Fruit fly (Drosophila melanogaster) whole organism, prepupa: ENCODE results near the gene CG4970.

Experiments used
- Blimp-1 ChIP-seq: fragments of 200-800 bp; sonication (Bioruptor generic); optimal IDR thresholded peaks from 3 replicates; lab custom pipeline; 2017; ENCODE audit warnings: missing biosample characterization, missing genetic modification characterization, mild to moderate bottlenecking, moderate library complexity, missing genetic modification reagents
- CG10631 ChIP-seq: fragments of 200-800 bp; sonication (Bioruptor generic); optimal IDR thresholded peaks from 2 replicates; lab custom pipeline; 2016; ENCODE audit warnings: missing biosample characterization, missing genetic modification characterization
- CG10669 ChIP-seq: fragments of 200-800 bp; sonication (Bioruptor generic); optimal IDR thresholded peaks from 3 replicates; lab custom pipeline; 2018; ENCODE audit warnings: missing biosample characterization, mild to moderate bottlenecking, missing genetic modification characterization, moderate library complexity
- CG11294 ChIP-seq: fragments of 200-800 bp; sonication (Bioruptor generic); IDR thresholded peaks from 2 replicates; pipeline ENCODE4 v1.3.6; 2022; ENCODE audit warnings: missing biosample characterization, missing genetic modification characterization
- CG11762 ChIP-seq: fragments of 200-800 bp; sonication (Bioruptor generic); optimal IDR thresholded peaks from 3 replicates; lab custom pipeline; 2016; ENCODE audit warnings: missing biosample characterization, missing genetic modification characterization; ENCODE audit not compliant: insufficient read depth
- CG11902 ChIP-seq: fragments of 200-800 bp; sonication (Bioruptor generic); optimal IDR thresholded peaks from 3 replicates; lab custom pipeline; 2016; ENCODE audit warnings: missing biosample characterization, missing genetic modification characterization
- CG15336 ChIP-seq: fragments of 200-800 bp; sonication (Bioruptor generic); IDR thresholded peaks from 2 replicates; pipeline ENCODE4 v1.3.6; 2022; ENCODE audit warnings: missing biosample characterization, missing genetic modification characterization
- CG16779 ChIP-seq: fragments of 200-800 bp; sonication (Bioruptor generic); optimal IDR thresholded peaks from 3 replicates; lab custom pipeline; 2017; ENCODE audit warnings: missing biosample characterization, mild to moderate bottlenecking, missing genetic modification characterization
- CG31627 ChIP-seq: fragments of 200-800 bp; sonication (Bioruptor generic); optimal IDR thresholded peaks from 3 replicates; lab custom pipeline; 2016; ENCODE audit warnings: missing biosample characterization, missing genetic modification characterization
- CG34406 ChIP-seq: fragments of 200-800 bp; sonication (Bioruptor generic); optimal IDR thresholded peaks from 3 replicates; lab custom pipeline; 2016; ENCODE audit warnings: missing biosample characterization, missing genetic modification characterization
- CG3919 ChIP-seq: fragments of 200-800 bp; sonication (Bioruptor generic); optimal IDR thresholded peaks from 3 replicates; lab custom pipeline; 2016; ENCODE audit warnings: missing biosample characterization, missing genetic modification characterization
- CG4318 ChIP-seq: fragments of 200-800 bp; sonication (Bioruptor generic); optimal IDR thresholded peaks from 3 replicates; lab custom pipeline; 2017; ENCODE audit warnings: missing biosample characterization, mild to moderate bottlenecking, missing genetic modification characterization
- CG6163 ChIP-seq: fragments of 200-800 bp; sonication (Bioruptor generic); IDR thresholded peaks from 3 replicates; pipeline ENCODE4 v1.3.6; 2022; ENCODE audit warnings: missing biosample characterization, missing genetic modification characterization
- CG6276 ChIP-seq: fragments of 200-800 bp; sonication (Bioruptor generic); optimal IDR thresholded peaks from 2 replicates; lab custom pipeline; 2017; ENCODE audit warnings: missing biosample characterization, mild to moderate bottlenecking, missing genetic modification characterization
- CG6792 ChIP-seq: fragments of 200-800 bp; sonication (Bioruptor generic); optimal IDR thresholded peaks from 3 replicates; lab custom pipeline; 2016; ENCODE audit warnings: missing biosample characterization, missing genetic modification characterization
- CG6808 ChIP-seq: fragments of 200-800 bp; sonication (Bioruptor generic); optimal IDR thresholded peaks from 3 replicates; lab custom pipeline; 2017; ENCODE audit warnings: missing biosample characterization, missing genetic modification characterization, mild to moderate bottlenecking, moderate library complexity, missing genetic modification reagents
- CG6854 ChIP-seq: fragments of 200-800 bp; sonication (Bioruptor generic); optimal IDR thresholded peaks from 2 replicates; lab custom pipeline; 2017; ENCODE audit warnings: missing biosample characterization, mild to moderate bottlenecking, missing genetic modification characterization
- CG7368 ChIP-seq: fragments of 200-800 bp; sonication (Bioruptor generic); optimal IDR thresholded peaks from 3 replicates; lab custom pipeline; 2016; ENCODE audit warnings: missing biosample characterization, missing genetic modification characterization
- CG8119 ChIP-seq: fragments of 200-800 bp; sonication (Bioruptor generic); IDR thresholded peaks from 3 replicates; pipeline ENCODE4 v1.3.6; 2022; ENCODE audit warnings: missing biosample characterization, missing genetic modification characterization
- CG9139 ChIP-seq: fragments of 200-800 bp; sonication (Bioruptor generic); optimal IDR thresholded peaks from 3 replicates; lab custom pipeline; 2017; ENCODE audit warnings: missing biosample characterization, mild to moderate bottlenecking, missing genetic modification characterization
- Eip78C ChIP-seq: fragments of 200-800 bp; sonication (Bioruptor generic); peaks from one replicate; lab custom pipeline; 2016; ENCODE audit warnings: missing biosample characterization, missing genetic modification characterization
- Eip93F ChIP-seq: fragments of 200-800 bp; sonication (Bioruptor generic); optimal IDR thresholded peaks from 2 replicates; lab custom pipeline; 2016; ENCODE audit warnings: missing biosample characterization, mild to moderate bottlenecking, missing genetic modification characterization
- Ets21C ChIP-seq: fragments of 200-800 bp; sonication (Bioruptor generic); optimal IDR thresholded peaks from 3 replicates; lab custom pipeline; 2016; ENCODE audit warnings: missing biosample characterization, missing genetic modification characterization
- Ets96B ChIP-seq: fragments of 200-800 bp; optimal IDR thresholded peaks from 2 replicates; lab custom pipeline; 2019; ENCODE audit warnings: missing biosample characterization, mild to moderate bottlenecking, missing genetic modification characterization, moderate library complexity
- Gug ChIP-seq: fragments of 200-800 bp; sonication (Bioruptor generic); IDR thresholded peaks from 2 replicates; pipeline ENCODE4 v1.3.6; 2022; ENCODE audit warnings: missing biosample characterization, missing genetic modification characterization
- Hr39 ChIP-seq: fragments of 200-800 bp; sonication (Bioruptor generic); optimal IDR thresholded peaks from 2 replicates; lab custom pipeline; 2016; ENCODE audit warnings: missing biosample characterization, missing genetic modification characterization
- Hr4 ChIP-seq: fragments of 200-800 bp; sonication (Bioruptor generic); optimal IDR thresholded peaks from 3 replicates; lab custom pipeline; 2016; ENCODE audit warnings: missing biosample characterization, missing genetic modification characterization
- Lpt ChIP-seq: fragments of 200-800 bp; sonication (Bioruptor generic); optimal IDR thresholded peaks from 3 replicates; lab custom pipeline; 2016; ENCODE audit warnings: missing biosample characterization, missing genetic modification characterization
- Met ChIP-seq: fragments of 200-800 bp; sonication (Bioruptor generic); optimal IDR thresholded peaks from 3 replicates; lab custom pipeline; 2016; ENCODE audit warnings: missing biosample characterization, missing genetic modification characterization
- Smox ChIP-seq: fragments of 200-800 bp; sonication (Bioruptor generic); optimal IDR thresholded peaks from 3 replicates; lab custom pipeline; 2016; ENCODE audit warnings: missing biosample characterization, missing genetic modification characterization
- Sox14 ChIP-seq: fragments of 200-800 bp; sonication (Bioruptor generic); optimal IDR thresholded peaks from 3 replicates; lab custom pipeline; 2016; ENCODE audit warnings: missing biosample characterization, missing genetic modification characterization
- Sox15 ChIP-seq: fragments of 200-800 bp; sonication (Bioruptor generic); optimal IDR thresholded peaks from 3 replicates; lab custom pipeline; 2016; ENCODE audit warnings: missing biosample characterization, missing genetic modification characterization
- acj6 ChIP-seq: fragments of 200-800 bp; sonication (Bioruptor generic); optimal IDR thresholded peaks from 3 replicates; lab custom pipeline; 2016; ENCODE audit warnings: missing biosample characterization, missing genetic modification characterization
- cyc ChIP-seq: fragments of 200-800 bp; sonication (Bioruptor generic); optimal IDR thresholded peaks from 3 replicates; lab custom pipeline; 2016; ENCODE audit warnings: missing biosample characterization, missing genetic modification characterization
- eg ChIP-seq: fragments of 200-800 bp; sonication (Bioruptor generic); IDR thresholded peaks from 3 replicates; pipeline ENCODE4 v1.3.6; 2022; ENCODE audit warnings: missing biosample characterization, missing genetic modification characterization
- fkh ChIP-seq: fragments of 200-800 bp; sonication (Bioruptor generic); optimal IDR thresholded peaks from 3 replicates; lab custom pipeline; 2017; ENCODE audit warnings: missing biosample characterization, mild to moderate bottlenecking, missing genetic modification characterization, moderate library complexity
- lz ChIP-seq: fragments of 200-800 bp; sonication (Bioruptor generic); optimal IDR thresholded peaks from 3 replicates; lab custom pipeline; 2016; ENCODE audit warnings: missing biosample characterization, missing genetic modification characterization
- net ChIP-seq: fragments of 200-800 bp; sonication (Bioruptor generic); optimal IDR thresholded peaks from 3 replicates; lab custom pipeline; 2016; ENCODE audit warnings: missing biosample characterization, missing genetic modification characterization
- salr ChIP-seq, 2 experiments: fragments of 200-800 bp; sonication (Bioruptor generic); optimal IDR thresholded peaks; 3 replicates each; lab custom pipeline; 2016 to 2018; ENCODE audit warnings: missing biosample characterization in 2 of 2, missing genetic modification characterization in 2 of 2, mild to moderate bottlenecking in 1 of 2
- svp ChIP-seq: fragments of 200-800 bp; sonication (Bioruptor generic); peaks from one replicate; lab custom pipeline; 2016; ENCODE audit warnings: missing biosample characterization, missing genetic modification characterization
- topi ChIP-seq: fragments of 200-800 bp; sonication (Bioruptor generic); optimal IDR thresholded peaks from 3 replicates; lab custom pipeline; 2016; ENCODE audit warnings: missing biosample characterization, missing genetic modification characterization
- vri ChIP-seq: fragments of 200-800 bp; sonication (Bioruptor generic); optimal IDR thresholded peaks from 3 replicates; lab custom pipeline; 2016; ENCODE audit warnings: missing biosample characterization, mild to moderate bottlenecking, missing genetic modification characterization

Gene CG4970

dm6 chr2L:11469973-11470372, 47.2 kb upstream of the CG4970 start (continued):
- TF ChIP-seq Blimp-1 (GFP tag; lab: Kevin White, UChicago) (no peak), topi (GFP tag; lab: Kevin White, UChicago) (no peak), lz (GFP tag; lab: Kevin White, UChicago) (no peak), CG6854 (GFP tag; lab: Kevin White, UChicago) (no peak), CG15336 (GFP tag; lab: Robert Waterston, UW) (no peak), CG11762 (GFP tag; lab: Kevin White, UChicago) (peak; percentile 4), Lpt (peak; percentile 3), cyc (GFP tag; lab: Kevin White, UChicago) (no peak), fkh (GFP tag; lab: Kevin White, UChicago) (no peak), salr (GFP tag; optimal IDR thresholded peaks at IDR 0.05; lab: Kevin White, UChicago) (peak in 1 of 2 experiments; percentile 4), CG10669 (no peak), svp (GFP tag; lab: Kevin White, UChicago) (no peak), eg (GFP tag; lab: Robert Waterston, UW) (no peak), vri (no peak), Hr39 (GFP tag; lab: Kevin White, UChicago) (no peak), CG7368 (GFP tag; lab: Kevin White, UChicago) (peak; percentile 2), CG11294 (no peak), acj6 (GFP tag; lab: Kevin White, UChicago) (peak; percentile 20), CG6276 (GFP tag; lab: Kevin White, UChicago) (no peak), CG9139 (GFP tag; lab: Kevin White, UChicago) (no peak), Eip78C (GFP tag; lab: Kevin White, UChicago) (peak; percentile 59), Gug (no peak), net (GFP tag; lab: Kevin White, UChicago) (no peak), CG3919 (peak; percentile 24), Ets96B (no peak), Ets21C (GFP tag; lab: Kevin White, UChicago) (no peak), CG11902 (no peak), CG16779 (tag; lab: Kevin White, UChicago) (no peak), Sox14 (GFP tag; lab: Kevin White, UChicago) (no peak)

- TF ChIP-seq CG6163 (GFP tag; lab: Robert Waterston, UW) (no peak), Hr4 (GFP tag; lab: Kevin White, UChicago) (peak; percentile 20), eg (GFP tag; lab: Robert Waterston, UW) (no peak), Smox (GFP tag; lab: Kevin White, UChicago) (no peak), Gug (no peak), CG15336 (GFP tag; lab: Robert Waterston, UW) (no peak), Met (no peak), svp (GFP tag; lab: Kevin White, UChicago) (peak; percentile 37), Eip78C (GFP tag; lab: Kevin White, UChicago) (peak; percentile 38), CG8119 (GFP tag; lab: Robert Waterston, UW) (no peak), CG6808 (no peak), CG6792 (GFP tag; lab: Kevin White, UChicago) (no peak), Blimp-1 (GFP tag; lab: Kevin White, UChicago) (no peak)
Observed at dm6 chr2L:11471979-11472514, 45.1 kb upstream of the CG4970 start.

- TF ChIP-seq Gug (no peak), CG10631 (GFP tag; lab: Kevin White, UChicago) (no peak), eg (GFP tag; lab: Robert Waterston, UW) (no peak), Ets21C (GFP tag; lab: Kevin White, UChicago) (no peak), CG34406 (no peak), Hr39 (GFP tag; lab: Kevin White, UChicago) (no peak), CG7368 (GFP tag; lab: Kevin White, UChicago) (no peak), topi (GFP tag; lab: Kevin White, UChicago) (no peak), CG4318 (GFP tag; lab: Kevin White, UChicago) (no peak), acj6 (GFP tag; lab: Kevin White, UChicago) (no peak), CG31627 (GFP tag; lab: Kevin White, UChicago) (no peak), Eip93F (no peak), Sox15 (GFP tag; lab: Kevin White, UChicago) (no peak), Met (no peak)
Observed at dm6 chr2L:11474960-11475359, 42.2 kb upstream of the CG4970 start.
